Fruit fly (Drosophila melanogaster): ENCODE data around the gene hth.

Gene hth

dm6 chr3R:10557651-10558294, 81.6 kb downstream of the hth start:
- no peak for TF ChIP-seq CG34367 (tag; optimal IDR thresholded peaks at IDR 0.05)
- no peak for TF ChIP-seq CG9948 (tag; optimal IDR thresholded peaks at IDR 0.05)
- TF ChIP-seq CG8301 (tag; optimal IDR thresholded peaks at IDR 0.05) = no peak
- no peak for TF ChIP-seq CG15710 (tag; optimal IDR thresholded peaks at IDR 0.05)
- no peak for TF ChIP-seq gl (tag; optimal IDR thresholded peaks at IDR 0.05)
- TF ChIP-seq CG10348 (GFP tag; IDR thresholded peaks at IDR 0.05) = no peak
- no peak for TF ChIP-seq CG17806 (tag; optimal IDR thresholded peaks at IDR 0.05)
- no peak for TF ChIP-seq D1 (tag; optimal IDR thresholded peaks at IDR 0.05)

dm6 chr3R:10556917-10557650, 82.3 kb downstream of the hth start:
- no peak for TF ChIP-seq D1 (tag; optimal IDR thresholded peaks at IDR 0.05)
- TF ChIP-seq CG34367 (tag; optimal IDR thresholded peaks at IDR 0.05) = no peak
- TF ChIP-seq gl (tag; optimal IDR thresholded peaks at IDR 0.05) = no peak
- no peak for TF ChIP-seq Pif1B (GFP tag; optimal IDR thresholded peaks at IDR 0.05)

dm6 chr3R:10554530-10554929, 84.8 kb downstream of the hth start:
- TF ChIP-seq CG32121 (GFP tag; IDR thresholded peaks at IDR 0.05) = no peak
- TF ChIP-seq CG34367 (tag; optimal IDR thresholded peaks at IDR 0.05) = no peak
- TF ChIP-seq CG8301 (tag; optimal IDR thresholded peaks at IDR 0.05) = no peak
- no peak for TF ChIP-seq CG12605 (GFP tag; IDR thresholded peaks at IDR 0.05)
- no peak for TF ChIP-seq Pif1B (GFP tag; optimal IDR thresholded peaks at IDR 0.05)
- no peak for TF ChIP-seq CG10348 (GFP tag; IDR thresholded peaks at IDR 0.05)
- no peak for TF ChIP-seq CG13204 (GFP tag; optimal IDR thresholded peaks at IDR 0.05)
- no peak for TF ChIP-seq EcR (GFP tag; optimal IDR thresholded peaks at IDR 0.05)
- TF ChIP-seq rn (GFP tag; IDR thresholded peaks at IDR 0.05) = no peak
- TF ChIP-seq gl (tag; optimal IDR thresholded peaks at IDR 0.05) = no peak
- no peak for TF ChIP-seq CG15710 (tag; optimal IDR thresholded peaks at IDR 0.05)

- TF ChIP-seq CG15710 (tag; optimal IDR thresholded peaks at IDR 0.05) = no peak
- no peak for TF ChIP-seq Ets98B (GFP tag; IDR thresholded peaks at IDR 0.05)
- no peak for TF ChIP-seq rn (GFP tag; IDR thresholded peaks at IDR 0.05)
- no peak for TF ChIP-seq CG13204 (GFP tag; optimal IDR thresholded peaks at IDR 0.05)
- TF ChIP-seq CG10348 (GFP tag; IDR thresholded peaks at IDR 0.05) = no peak
- TF ChIP-seq CG12605 (GFP tag; IDR thresholded peaks at IDR 0.05) = no peak
- TF ChIP-seq Pif1B (GFP tag; optimal IDR thresholded peaks at IDR 0.05) = no peak
- no peak for TF ChIP-seq CG32121 (GFP tag; IDR thresholded peaks at IDR 0.05)
- no peak for TF ChIP-seq CG9948 (tag; optimal IDR thresholded peaks at IDR 0.05)
- no peak for TF ChIP-seq EcR (GFP tag; optimal IDR thresholded peaks at IDR 0.05)
- TF ChIP-seq CG17806 (tag; optimal IDR thresholded peaks at IDR 0.05) = no peak
- no peak for TF ChIP-seq Snoo (tag; optimal IDR thresholded peaks at IDR 0.05)
- no peak for TF ChIP-seq CG34367 (tag; optimal IDR thresholded peaks at IDR 0.05)
- TF ChIP-seq CG14655 (GFP tag; optimal IDR thresholded peaks at IDR 0.05) = no peak
- no peak for TF ChIP-seq Pif1A (GFP tag; optimal IDR thresholded peaks at IDR 0.05)
- no peak for TF ChIP-seq fd96Ca (GFP tag; IDR thresholded peaks at IDR 0.05)
- TF ChIP-seq CG4496 (GFP tag; IDR thresholded peaks at IDR 0.05) = no peak
- TF ChIP-seq CG8159 (tag; optimal IDR thresholded peaks at IDR 0.05) = no peak
- TF ChIP-seq gl (tag; optimal IDR thresholded peaks at IDR 0.05) = no peak
These were observed 85.8 kb downstream of the hth start for dm6 chr3R:10553518-10553917.

- 0 out of 3 replicates have a peak, but pooled peaks have one; percentile 28 for TF ChIP-seq CG4496 (GFP tag; IDR thresholded peaks at IDR 0.05)
- TF ChIP-seq CG13204 (GFP tag; optimal IDR thresholded peaks at IDR 0.05) = peak; percentile 26
- TF ChIP-seq CG17806 (tag; optimal IDR thresholded peaks at IDR 0.05) = peak; percentile 9
- TF ChIP-seq Snoo (tag; optimal IDR thresholded peaks at IDR 0.05) = no peak
- peak; percentile 16 for TF ChIP-seq Pif1A (GFP tag; optimal IDR thresholded peaks at IDR 0.05)
- TF ChIP-seq CG14655 (GFP tag; optimal IDR thresholded peaks at IDR 0.05) = peak; percentile 12
- no peak for TF ChIP-seq CG8301 (tag; optimal IDR thresholded peaks at IDR 0.05)
- TF ChIP-seq EcR (GFP tag; optimal IDR thresholded peaks at IDR 0.05) = peak; percentile 52
These were observed 88.2 kb downstream of the hth start for dm6 chr3R:10551006-10551671.

dm6 chr3R:10550139-10550538, 89.2 kb downstream of the hth start:
- TF ChIP-seq CG32121 (GFP tag; IDR thresholded peaks at IDR 0.05) (peak; percentile 45; the same call in 1 of the 2 replicates), EcR (GFP tag; optimal IDR thresholded peaks at IDR 0.05) (no peak), CG12605 (GFP tag; IDR thresholded peaks at IDR 0.05) (no peak), CG15710 (tag; optimal IDR thresholded peaks at IDR 0.05) (peak; percentile 71), CG8159 (tag; optimal IDR thresholded peaks at IDR 0.05) (peak; percentile 73), CG10348 (GFP tag; IDR thresholded peaks at IDR 0.05) (no peak), Pif1A (GFP tag; optimal IDR thresholded peaks at IDR 0.05) (peak; percentile 44), CG13204 (GFP tag; optimal IDR thresholded peaks at IDR 0.05) (no peak), CG14655 (GFP tag; optimal IDR thresholded peaks at IDR 0.05) (peak; percentile 66), Ets98B (GFP tag; IDR thresholded peaks at IDR 0.05) (0 out of 2 replicates have a peak, but pooled peaks have one; percentile 20), CG9948 (tag; optimal IDR thresholded peaks at IDR 0.05) (peak; percentile 68), CG8301 (tag; optimal IDR thresholded peaks at IDR 0.05) (peak; percentile 46), rn (GFP tag; IDR thresholded peaks at IDR 0.05) (no peak), Pif1B (GFP tag; optimal IDR thresholded peaks at IDR 0.05) (peak; percentile 56), fd96Ca (GFP tag; IDR thresholded peaks at IDR 0.05) (no peak), CG4496 (GFP tag; IDR thresholded peaks at IDR 0.05) (peak; percentile 43; the same call in 2 of the 3 replicates), D1 (tag; optimal IDR thresholded peaks at IDR 0.05) (peak; percentile 29), Snoo (tag; optimal IDR thresholded peaks at IDR 0.05) (peak; percentile 53), CG17806 (tag; optimal IDR thresholded peaks at IDR 0.05) (peak; percentile 73), gl (tag; optimal IDR thresholded peaks at IDR 0.05) (peak; percentile 63), CG34367 (tag; optimal IDR thresholded peaks at IDR 0.05) (peak; percentile 58)

All from whole organism, pupa.